Worm (Caenorhabditis elegans) whole organism, L4/young adult: ENCODE measurements around the gene fbxa-170.

Experiments used
- W03F9.2 ChIP-seq: fragments of 150-350 bp; optimal IDR thresholded peaks from 2 replicates; lab custom pipeline; 2014; ENCODE audit warnings: missing biosample characterization, missing genetic modification characterization
- dao-5 ChIP-seq: sonication (generic microtip); optimal IDR thresholded peaks from 2 replicates; lab custom pipeline; 2016; ENCODE audit warnings: missing genotype, missing genetic modification characterization, moderate library complexity, missing compliant biosample characterization
- him-1 ChIP-seq: sonication (generic microtip); optimal IDR thresholded peaks from 2 replicates; lab custom pipeline; 2016; ENCODE audit warnings: missing genotype, missing genetic modification reagents, missing genetic modification characterization, missing compliant biosample characterization

fbxa-170 gene

DNA sequence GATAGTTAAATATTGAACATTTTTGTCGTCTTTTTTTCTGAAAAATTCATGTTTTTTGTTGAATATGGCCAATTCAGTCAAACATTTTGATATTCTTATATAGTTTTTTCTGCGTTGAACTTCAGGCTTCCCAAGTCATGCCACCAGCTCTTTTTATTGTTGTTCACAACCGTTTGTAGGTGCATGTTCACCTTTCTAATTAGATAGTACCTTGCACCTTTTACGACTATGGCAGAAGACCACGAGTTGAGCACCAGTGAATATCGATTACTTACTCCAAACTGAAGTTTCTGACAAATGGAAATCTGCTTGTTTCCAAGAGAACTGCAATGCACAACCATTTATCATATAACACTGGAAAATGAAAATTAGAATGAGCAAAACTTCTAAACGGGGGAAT, 2.0 kb downstream of the fbxa-170 start:
- TF ChIP-seq W03F9.2 (no peak), dao-5 (tag; lab: Kevin White, UChicago) (no peak), him-1 (tag; lab: Kevin White, UChicago) (no peak)

DNA sequence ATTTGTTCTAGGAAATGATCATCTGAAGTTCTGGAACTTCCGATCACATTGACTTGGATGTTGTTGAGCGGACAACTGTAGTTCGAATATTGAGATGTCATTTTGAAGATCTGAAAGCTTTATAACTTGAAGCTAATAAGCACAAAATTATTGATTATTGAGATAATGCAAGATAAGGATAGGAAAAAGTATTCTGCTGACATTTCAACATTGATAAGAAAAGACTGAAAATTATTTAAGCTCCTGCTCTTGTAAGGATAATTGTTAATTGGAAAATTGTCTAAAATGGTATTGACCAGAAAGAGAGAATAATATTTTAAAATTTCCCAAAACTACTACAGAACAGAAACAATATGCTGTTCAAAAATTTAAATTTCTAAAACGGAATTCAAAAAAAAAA, 3.9 kb downstream of the fbxa-170 start, which contains the start of gene tbx-31:
Gene tbx-31 (minus strand): TSS at position 101 of the 400 bp plus-strand sequence.
- TF ChIP-seq W03F9.2, result no peak
- TF ChIP-seq dao-5 (tag; lab: Kevin White, UChicago), result no peak
- TF ChIP-seq him-1 (tag; lab: Kevin White, UChicago), result no peak

DNA sequence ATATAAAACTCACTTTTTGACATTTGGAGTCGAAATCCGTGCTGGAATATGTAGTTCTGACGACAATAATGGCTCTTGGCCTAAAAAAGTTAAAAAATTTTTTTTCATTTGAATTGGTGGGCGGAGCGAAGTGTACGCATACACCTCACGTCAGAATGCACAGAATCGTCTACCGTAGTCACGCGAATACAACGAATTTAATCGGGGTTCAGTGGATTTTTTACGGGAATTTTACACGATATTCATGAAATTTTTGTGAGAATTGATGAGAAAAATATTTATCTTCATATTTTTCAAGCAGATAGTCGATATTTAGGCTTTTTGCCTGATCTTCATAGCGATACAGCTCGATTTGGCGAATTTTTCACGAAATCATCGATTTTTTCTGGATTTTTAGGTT, 9.2 kb downstream of the fbxa-170 start, which contains the start of gene R09H3.3:
Gene R09H3.3 (minus strand): TSS at position 101 of the 400 bp plus-strand sequence.
- TF ChIP-seq him-1 (tag; lab: Kevin White, UChicago) (no peak), dao-5 (tag; lab: Kevin White, UChicago) (no peak), W03F9.2 (no peak)

DNA sequence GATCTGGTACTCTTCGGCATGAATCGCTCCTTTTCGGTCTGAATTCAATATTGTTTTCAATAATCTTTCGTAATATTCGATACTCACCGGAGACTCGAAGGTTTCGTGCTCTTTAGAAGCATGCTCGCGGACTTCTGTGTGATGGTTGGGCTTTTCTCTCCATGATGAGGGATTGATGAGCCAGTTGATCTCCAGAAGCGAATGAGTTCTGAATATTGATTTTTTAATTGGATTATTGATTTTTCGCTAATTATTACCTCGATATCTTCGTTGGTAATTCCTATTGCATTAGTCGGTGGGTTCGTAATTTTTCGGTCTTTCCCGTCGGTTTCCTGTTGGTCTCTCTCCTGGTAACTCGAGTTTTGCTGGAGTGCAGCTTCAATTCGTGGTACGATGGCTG, 10.9 kb downstream of the fbxa-170 start:
- TF ChIP-seq W03F9.2, result no peak
- TF ChIP-seq him-1 (tag; lab: Kevin White, UChicago), result no peak
- no peak for TF ChIP-seq dao-5 (tag; lab: Kevin White, UChicago)

DNA sequence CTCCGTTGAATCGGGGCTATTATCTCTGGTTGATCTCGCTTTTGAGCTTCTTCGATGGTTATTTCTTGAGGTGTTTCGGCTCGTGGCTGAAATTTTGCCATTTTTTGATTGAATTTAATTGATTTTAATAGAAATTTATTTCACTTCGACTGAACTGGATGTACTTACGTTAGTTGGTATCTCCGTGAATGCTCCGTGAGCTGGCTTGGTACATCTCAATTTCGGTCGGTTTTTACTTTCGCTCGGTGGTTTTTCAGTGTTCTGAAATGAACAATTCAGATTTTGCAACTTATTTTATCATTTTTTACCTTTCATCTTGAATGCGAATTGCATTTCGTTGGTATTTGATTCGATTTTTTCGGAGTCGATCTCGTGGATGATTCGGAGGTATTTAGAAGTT, 13.0 kb downstream of the fbxa-170 start, which contains the start of gene R09H3.2:
Gene R09H3.2 (minus strand): TSS at position 101 of the 400 bp plus-strand sequence.
- TF ChIP-seq dao-5 (tag; lab: Kevin White, UChicago) (no peak), W03F9.2 (no peak), him-1 (tag; lab: Kevin White, UChicago) (no peak)

DNA sequence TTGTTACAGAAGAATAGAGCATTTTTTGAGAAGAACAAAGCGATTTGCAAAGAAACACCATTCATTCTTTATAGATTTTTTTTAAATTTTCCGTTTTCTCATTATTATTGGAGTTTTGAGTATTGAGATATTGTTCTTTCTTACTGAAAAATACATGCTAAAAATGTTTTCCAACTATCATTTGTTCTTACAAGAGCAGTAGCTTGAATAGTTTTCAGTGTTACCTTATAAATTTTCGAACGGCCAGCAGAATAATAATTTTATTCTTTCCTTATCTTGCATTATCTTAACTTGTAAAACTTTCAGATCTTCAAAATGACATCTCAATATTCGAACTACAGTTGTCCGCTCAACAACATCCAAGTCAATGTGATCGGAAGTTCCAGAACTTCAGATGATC, 22.7 kb downstream of the fbxa-170 start, which contains the start of gene tbx-32:
Gene tbx-32 (plus strand): TSS at position 301 of the 400 bp plus-strand sequence.
- no peak for TF ChIP-seq dao-5 (tag; lab: Kevin White, UChicago)
- TF ChIP-seq him-1 (tag; lab: Kevin White, UChicago), result no peak
- TF ChIP-seq W03F9.2, result no peak

DNA sequence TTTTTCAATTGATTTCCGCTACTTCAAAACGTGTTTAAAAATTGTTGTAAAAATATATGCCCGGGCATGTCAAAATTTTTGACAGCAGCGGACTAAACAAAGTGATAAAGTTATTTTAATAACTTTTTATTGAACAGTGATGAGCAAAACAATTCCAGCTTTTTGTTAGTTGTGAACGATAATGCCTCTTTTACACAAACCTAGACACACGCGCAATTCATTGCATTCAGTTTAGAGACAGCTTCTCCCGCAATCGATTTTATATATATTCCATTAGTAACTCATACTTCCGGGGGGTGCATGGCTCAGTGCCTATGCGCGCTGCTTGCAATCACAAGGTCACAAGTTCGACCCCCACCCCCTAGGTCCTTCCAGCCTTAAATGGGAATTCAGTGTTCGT, 23.8 kb downstream of the fbxa-170 start, which contains the start of gene ZK380.6:
Gene ZK380.6 (plus strand): TSS at position 301 of the 400 bp plus-strand sequence.
- TF ChIP-seq W03F9.2 (no peak), him-1 (tag; lab: Kevin White, UChicago) (no peak)

DNA sequence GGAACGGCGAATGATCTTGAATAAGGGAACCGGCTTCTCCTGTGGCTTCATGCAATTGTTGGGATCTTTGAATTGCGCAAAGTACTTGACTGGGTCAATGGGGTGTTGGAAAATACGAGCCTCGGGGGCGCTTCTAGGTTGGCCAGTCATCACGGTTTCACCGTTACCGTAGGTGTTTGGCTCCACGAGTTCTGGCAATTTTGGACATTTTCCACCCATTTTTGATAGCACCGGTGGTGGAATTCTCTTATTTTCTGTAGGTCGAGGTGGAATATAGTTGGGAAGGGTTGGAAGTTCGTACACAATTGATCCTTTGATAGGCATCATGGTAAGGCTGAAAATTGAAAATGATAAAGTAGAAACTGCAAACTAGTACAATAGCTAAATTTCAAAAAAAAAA, 26.3 kb downstream of the fbxa-170 start, which contains the start of gene ZK380.4:
Gene ZK380.4 (minus strand): TSS at position 327 of the 400 bp plus-strand sequence.
- TF ChIP-seq W03F9.2 (no peak), him-1 (tag; lab: Kevin White, UChicago) (no peak), dao-5 (tag; lab: Kevin White, UChicago) (no peak)

DNA sequence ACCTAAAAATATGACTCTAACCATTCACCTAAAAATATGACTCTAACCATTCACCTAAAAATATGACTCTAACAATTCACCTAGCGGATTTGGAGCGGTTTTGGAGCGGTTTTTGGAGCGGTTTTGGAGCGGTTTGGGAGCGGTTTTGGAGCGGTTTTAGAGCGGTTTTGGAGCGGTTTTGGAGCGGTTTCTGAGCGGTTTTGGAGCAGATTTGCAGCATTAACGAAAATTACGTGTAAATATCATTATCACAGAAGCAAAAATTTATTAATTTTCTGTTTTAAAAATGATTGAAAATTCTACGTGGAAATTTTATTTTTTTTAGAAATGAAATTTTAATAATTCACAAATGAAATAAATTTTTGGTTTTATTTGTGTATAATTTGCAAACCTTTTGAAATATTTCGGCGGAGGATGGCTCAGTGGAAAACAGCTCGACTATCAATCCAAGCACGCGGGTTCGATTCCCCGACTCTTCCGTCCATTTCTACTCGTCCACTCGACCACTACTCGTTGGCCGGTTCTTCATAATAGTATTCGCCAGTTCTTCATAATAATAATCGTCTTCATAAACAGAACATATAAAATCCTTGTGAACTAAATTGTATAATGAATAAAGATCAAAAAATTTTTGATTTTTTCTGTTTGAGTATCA, 34.4 kb downstream of the fbxa-170 start:
- TF ChIP-seq dao-5 (tag; lab: Kevin White, UChicago) (no peak), him-1 (tag; lab: Kevin White, UChicago) (no peak), W03F9.2 (no peak)

DNA sequence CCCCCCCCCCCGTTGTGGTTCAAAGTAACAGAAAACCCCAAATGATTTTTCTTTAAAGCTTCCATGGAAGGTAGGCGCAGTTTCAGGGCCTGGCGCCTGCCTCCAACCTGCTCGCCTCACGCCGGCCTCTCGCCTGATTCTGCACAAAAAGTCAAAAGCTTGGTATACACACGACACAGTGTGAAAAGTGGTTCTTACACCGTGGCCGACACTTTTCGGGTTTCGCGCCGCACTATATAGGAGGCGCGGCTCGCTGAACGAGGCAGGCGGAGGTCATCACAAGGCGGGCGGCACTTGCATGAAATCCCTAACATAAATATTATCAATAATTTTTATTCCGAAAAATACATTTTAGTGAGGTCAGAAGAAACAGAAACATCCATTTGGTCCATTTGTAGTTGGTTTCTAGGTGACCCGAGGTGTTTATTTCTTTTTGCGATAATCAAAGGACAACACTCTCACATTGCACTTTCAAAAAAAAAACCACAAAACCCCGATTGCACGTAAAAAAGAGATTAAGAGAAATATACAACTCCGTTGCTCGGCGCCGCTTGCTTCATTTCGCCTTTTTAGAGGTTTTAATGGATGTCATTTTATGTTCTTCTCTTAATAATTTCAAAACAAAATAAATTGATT, 46.9 kb downstream of the fbxa-170 start, which contains the start of gene ZK380.2:
Gene ZK380.2 (plus strand): TSS at position 586 of the 636 bp plus-strand sequence.
- no peak for TF ChIP-seq W03F9.2
- TF ChIP-seq him-1 (tag; lab: Kevin White, UChicago), result no peak
- no peak for TF ChIP-seq dao-5 (tag; lab: Kevin White, UChicago)

DNA sequence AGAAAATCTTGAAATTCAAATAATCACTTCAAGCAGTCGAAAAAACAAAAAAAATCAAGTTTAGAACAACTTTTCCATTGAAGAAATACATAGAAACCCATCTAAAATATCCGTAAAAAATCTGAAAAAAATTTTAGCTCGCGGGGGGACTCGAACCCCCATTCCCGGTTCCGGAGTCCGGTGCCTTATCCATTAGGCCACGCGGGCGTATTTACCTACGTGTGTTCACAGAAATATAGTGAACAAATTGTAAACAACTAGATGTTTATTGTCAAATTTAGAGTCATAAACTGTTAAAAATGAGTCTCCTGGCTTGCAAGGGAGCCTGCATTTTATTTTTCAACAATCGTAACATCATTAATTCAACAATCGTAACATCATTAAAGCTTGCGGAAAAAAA, 48.2 kb downstream of the fbxa-170 start:
- no peak for TF ChIP-seq dao-5 (tag; lab: Kevin White, UChicago)
- no peak for TF ChIP-seq W03F9.2
- TF ChIP-seq him-1 (tag; lab: Kevin White, UChicago), result no peak

DNA sequence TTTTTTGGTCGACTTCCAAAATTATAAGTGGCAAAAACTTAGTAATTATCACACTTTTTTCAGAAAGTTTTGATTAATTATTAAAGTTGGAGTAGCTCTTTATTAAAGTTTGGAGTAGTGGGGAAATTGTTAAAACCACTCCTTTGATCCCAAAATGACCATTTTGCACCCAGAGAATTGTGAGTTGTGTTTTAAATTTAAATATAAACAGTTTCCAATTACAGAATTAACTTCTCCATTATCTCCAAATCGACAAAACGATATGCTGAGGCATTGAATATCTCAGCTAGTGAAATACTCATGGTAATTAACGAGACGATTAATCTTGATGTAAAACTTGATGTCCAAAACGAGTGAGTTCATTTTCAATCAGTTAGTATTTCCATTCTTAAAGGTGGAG, 50.1 kb downstream of the fbxa-170 start, which contains the start of gene fbxb-58:
Gene fbxb-58 (plus strand): TSS at position 301 of the 400 bp plus-strand sequence.
- TF ChIP-seq him-1 (tag; lab: Kevin White, UChicago) (no peak), dao-5 (tag; lab: Kevin White, UChicago) (no peak), W03F9.2 (no peak)

DNA sequence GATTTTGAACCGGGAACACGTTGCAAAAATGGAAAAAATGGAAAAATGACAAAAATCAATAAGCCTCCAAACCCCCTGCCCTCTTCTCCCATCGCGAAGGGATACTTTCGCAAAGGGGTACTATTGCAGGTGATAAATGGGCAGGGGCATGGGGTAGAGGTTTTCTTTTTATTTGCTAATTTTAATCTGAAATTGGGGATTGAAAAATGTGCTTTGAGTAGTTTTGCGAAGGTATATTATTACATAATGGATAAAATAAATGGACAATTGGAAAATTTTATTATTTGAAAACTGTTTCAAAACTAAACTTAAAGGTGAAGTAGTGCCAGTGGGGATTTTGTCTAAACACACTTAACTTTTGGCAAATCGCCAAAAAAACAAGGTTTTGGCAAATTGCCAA, 50.9 kb downstream of the fbxa-170 start:
- TF ChIP-seq him-1 (tag; lab: Kevin White, UChicago) (peak; percentile 98), W03F9.2 (peak; percentile 97), dao-5 (tag; lab: Kevin White, UChicago) (peak; percentile 49)
